Worm (Caenorhabditis elegans) whole organism, L1 larva: ENCODE data around the gene dpy-4.

ENCODE experiments used
- blmp-1 ChIP-seq: fragments of 150-350 bp; optimal IDR thresholded peaks from 2 replicates; lab custom pipeline; 2014; ENCODE audit warnings: missing biosample characterization, missing genetic modification characterization
- ceh-8 ChIP-seq: fragments of 200-800 bp; sonication (Bioruptor generic); optimal IDR thresholded peaks from 2 replicates; lab custom pipeline; 2018; ENCODE audit warnings: mild to moderate bottlenecking, missing genetic modification characterization, moderate library complexity, missing compliant biosample characterization
- fos-1 ChIP-seq: fragments of 150-350 bp; optimal IDR thresholded peaks from 2 replicates; lab custom pipeline; 2014; ENCODE audit warnings: missing biosample characterization, missing genetic modification characterization
- mdl-1 ChIP-seq, 2 experiments: fragments of 150-350 bp; optimal IDR thresholded peaks; 2 replicates each; lab custom pipeline; 2014 to 2017; ENCODE audit warnings: missing biosample characterization in 2 of 2, missing genetic modification characterization in 2 of 2, inconsistent platforms in 1 of 2
- mep-1 ChIP-seq: fragments of 150-350 bp; optimal IDR thresholded peaks from 2 replicates; lab custom pipeline; 2014; ENCODE audit warnings: missing biosample characterization, missing genetic modification characterization
- nhr-47 ChIP-seq: sonication (generic microtip); optimal IDR thresholded peaks from 2 replicates; lab custom pipeline; 2016; ENCODE audit warnings: mild to moderate bottlenecking, missing genetic modification characterization, moderate library complexity, missing compliant biosample characterization
- nhr-77 ChIP-seq: fragments of 150-350 bp; optimal IDR thresholded peaks from 2 replicates; lab custom pipeline; 2014; ENCODE audit warnings: missing biosample characterization, missing genetic modification characterization
- pax-3 ChIP-seq: fragments of 200-800 bp; sonication (Bioruptor generic); optimal IDR thresholded peaks from 2 replicates; lab custom pipeline; 2018; ENCODE audit warnings: mild to moderate bottlenecking, missing genetic modification characterization, moderate library complexity, missing compliant biosample characterization
- skn-1 ChIP-seq: fragments of 150-350 bp; optimal IDR thresholded peaks from 2 replicates; lab custom pipeline; 2014; ENCODE audit warnings: missing biosample characterization, missing genetic modification characterization
- sox-4 ChIP-seq: sonication (generic microtip); optimal IDR thresholded peaks from 2 replicates; lab custom pipeline; 2016; ENCODE audit warnings: missing genetic modification characterization, missing compliant biosample characterization
- unc-62 ChIP-seq: fragments of 150-350 bp; optimal IDR thresholded peaks from 2 replicates; lab custom pipeline; 2014; ENCODE audit warnings: missing biosample characterization, missing genetic modification reagents, missing genetic modification characterization

ce11 chrIV:15028891-15029290 lies 42.3 kb upstream of the dpy-4 start, which contains the start of gene Y41E3.8:
- TF ChIP-seq nhr-47 (tag; lab: Kevin White, UChicago), result peak; percentile 32
- peak; percentile 74 for TF ChIP-seq mep-1 (tag; lab: Kevin White, UChicago)
- no peak for TF ChIP-seq ceh-8 (GFP tag; lab: Kevin White, UChicago)
- TF ChIP-seq nhr-77, result no peak
- no peak for TF ChIP-seq sox-4 (tag; lab: Kevin White, UChicago)
- TF ChIP-seq pax-3 (tag; lab: Kevin White, UChicago), result no peak
- TF ChIP-seq blmp-1 (tag; lab: Kevin White, UChicago), result peak; percentile 53
- no peak for TF ChIP-seq fos-1
- peak in 1 of 2 experiments; percentile 43 for TF ChIP-seq mdl-1 (tag; optimal IDR thresholded peaks at IDR 0.05; lab: Kevin White, UChicago)
- no peak for TF ChIP-seq unc-62
- TF ChIP-seq skn-1 (tag; lab: Kevin White, UChicago), result no peak
